Fruit fly (Drosophila melanogaster): ENCODE data around the gene CG12985.

Gene CG12985

dm6 chrX:17883418-17883817 is at the start of gene CG12985:
Gene CG12985, plus strand, starts transcription at chrX:17883718.
- TF ChIP-seq CG12605 (GFP tag; IDR thresholded peaks at IDR 0.05) (no peak), rn (GFP tag; IDR thresholded peaks at IDR 0.05) (no peak), CG4496 (GFP tag; IDR thresholded peaks at IDR 0.05) (no peak), EcR (GFP tag; optimal IDR thresholded peaks at IDR 0.05) (no peak), Pif1B (GFP tag; optimal IDR thresholded peaks at IDR 0.05) (no peak), CG34367 (tag; optimal IDR thresholded peaks at IDR 0.05) (no peak), CG32121 (GFP tag; IDR thresholded peaks at IDR 0.05) (no peak), CG10348 (GFP tag; IDR thresholded peaks at IDR 0.05) (no peak), CG15710 (tag; optimal IDR thresholded peaks at IDR 0.05) (no peak), Pif1A (GFP tag; optimal IDR thresholded peaks at IDR 0.05) (no peak), Ets98B (GFP tag; IDR thresholded peaks at IDR 0.05) (no peak), CG8159 (tag; optimal IDR thresholded peaks at IDR 0.05) (no peak), Snoo (tag; optimal IDR thresholded peaks at IDR 0.05) (no peak), CG17806 (tag; optimal IDR thresholded peaks at IDR 0.05) (no peak), CG9948 (tag; optimal IDR thresholded peaks at IDR 0.05) (no peak), D1 (tag; optimal IDR thresholded peaks at IDR 0.05) (no peak), CG13204 (GFP tag; optimal IDR thresholded peaks at IDR 0.05) (no peak), CG14655 (GFP tag; optimal IDR thresholded peaks at IDR 0.05) (no peak)

- 0 out of 2 replicates have a peak, but pooled peaks have one; percentile 7 for TF ChIP-seq CG12605 (GFP tag; IDR thresholded peaks at IDR 0.05)
- TF ChIP-seq Ets98B (GFP tag; IDR thresholded peaks at IDR 0.05), result peak; percentile 26; the same call in 1 of the 2 replicates
- no peak for TF ChIP-seq rn (GFP tag; IDR thresholded peaks at IDR 0.05)
- 0 out of 2 replicates have a peak, but pooled peaks have one; percentile 30 for TF ChIP-seq CG32121 (GFP tag; IDR thresholded peaks at IDR 0.05)
- no peak for TF ChIP-seq CG34367 (tag; optimal IDR thresholded peaks at IDR 0.05)
- TF ChIP-seq CG4496 (GFP tag; IDR thresholded peaks at IDR 0.05), result peak; percentile 49; the same call in 2 of the 3 replicates
- peak; percentile 66 for TF ChIP-seq EcR (GFP tag; optimal IDR thresholded peaks at IDR 0.05)
- 0 out of 3 replicates have a peak, but pooled peaks have one; percentile 24 for TF ChIP-seq fd96Ca (GFP tag; IDR thresholded peaks at IDR 0.05)
Observed at dm6 chrX:17833986-17834385, 49.5 kb upstream of the CG12985 start.

dm6 chrX:17834754-17835153 is 48.8 kb upstream of the CG12985 start:
- TF ChIP-seq EcR (GFP tag; optimal IDR thresholded peaks at IDR 0.05), result no peak
- no peak for TF ChIP-seq Pif1B (GFP tag; optimal IDR thresholded peaks at IDR 0.05)
- no peak for TF ChIP-seq CG13204 (GFP tag; optimal IDR thresholded peaks at IDR 0.05)
- TF ChIP-seq CG8301 (tag; optimal IDR thresholded peaks at IDR 0.05), result no peak
- TF ChIP-seq CG12605 (GFP tag; IDR thresholded peaks at IDR 0.05), result no peak
- no peak for TF ChIP-seq CG8159 (tag; optimal IDR thresholded peaks at IDR 0.05)
- no peak for TF ChIP-seq CG9948 (tag; optimal IDR thresholded peaks at IDR 0.05)
- TF ChIP-seq CG10348 (GFP tag; IDR thresholded peaks at IDR 0.05), result no peak
- no peak for TF ChIP-seq Snoo (tag; optimal IDR thresholded peaks at IDR 0.05)
- no peak for TF ChIP-seq fd96Ca (GFP tag; IDR thresholded peaks at IDR 0.05)
- no peak for TF ChIP-seq rn (GFP tag; IDR thresholded peaks at IDR 0.05)
- no peak for TF ChIP-seq CG15710 (tag; optimal IDR thresholded peaks at IDR 0.05)

dm6 chrX:17836420-17836932 is 47.0 kb upstream of the CG12985 start:
- TF ChIP-seq Ets98B (GFP tag; IDR thresholded peaks at IDR 0.05), result no peak
- peak; percentile 36 for TF ChIP-seq CG17806 (tag; optimal IDR thresholded peaks at IDR 0.05)
- TF ChIP-seq CG9948 (tag; optimal IDR thresholded peaks at IDR 0.05), result peak; percentile 16
- no peak for TF ChIP-seq CG4496 (GFP tag; IDR thresholded peaks at IDR 0.05)
- peak; percentile 13 for TF ChIP-seq CG34367 (tag; optimal IDR thresholded peaks at IDR 0.05)
- no peak for TF ChIP-seq Pif1A (GFP tag; optimal IDR thresholded peaks at IDR 0.05)
- TF ChIP-seq Snoo (tag; optimal IDR thresholded peaks at IDR 0.05), result no peak
- peak; percentile 46 for TF ChIP-seq CG8159 (tag; optimal IDR thresholded peaks at IDR 0.05)
- peak; percentile 42 for TF ChIP-seq CG15710 (tag; optimal IDR thresholded peaks at IDR 0.05)
- TF ChIP-seq EcR (GFP tag; optimal IDR thresholded peaks at IDR 0.05), result no peak
- no peak for TF ChIP-seq CG13204 (GFP tag; optimal IDR thresholded peaks at IDR 0.05)
- TF ChIP-seq D1 (tag; optimal IDR thresholded peaks at IDR 0.05), result no peak
- no peak for TF ChIP-seq CG10348 (GFP tag; IDR thresholded peaks at IDR 0.05)
- TF ChIP-seq CG8301 (tag; optimal IDR thresholded peaks at IDR 0.05), result peak; percentile 18
- no peak for TF ChIP-seq CG14655 (GFP tag; optimal IDR thresholded peaks at IDR 0.05)
- TF ChIP-seq rn (GFP tag; IDR thresholded peaks at IDR 0.05), result no peak
- no peak for TF ChIP-seq CG32121 (GFP tag; IDR thresholded peaks at IDR 0.05)
- no peak for TF ChIP-seq CG12605 (GFP tag; IDR thresholded peaks at IDR 0.05)
- TF ChIP-seq fd96Ca (GFP tag; IDR thresholded peaks at IDR 0.05), result no peak
- TF ChIP-seq Pif1B (GFP tag; optimal IDR thresholded peaks at IDR 0.05), result no peak
- TF ChIP-seq gl (tag; optimal IDR thresholded peaks at IDR 0.05), result peak; percentile 0

- TF ChIP-seq CG4496 (GFP tag; IDR thresholded peaks at IDR 0.05) (peak; percentile 40; the same call in 1 of the 3 replicates), CG14655 (GFP tag; optimal IDR thresholded peaks at IDR 0.05) (no peak)
Observed at dm6 chrX:17841923-17842322, 41.6 kb upstream of the CG12985 start, which contains the start of gene Taf9. Gene Taf9, plus strand, starts transcription at chrX:17842161.

- TF ChIP-seq CG8301 (tag; optimal IDR thresholded peaks at IDR 0.05) (peak; percentile 90), gl (tag; optimal IDR thresholded peaks at IDR 0.05) (peak; percentile 72), EcR (GFP tag; optimal IDR thresholded peaks at IDR 0.05) (peak; percentile 40), Snoo (tag; optimal IDR thresholded peaks at IDR 0.05) (peak; percentile 88), CG13204 (GFP tag; optimal IDR thresholded peaks at IDR 0.05) (no peak), fd96Ca (GFP tag; IDR thresholded peaks at IDR 0.05) (peak; percentile 93), CG14655 (GFP tag; optimal IDR thresholded peaks at IDR 0.05) (no peak), CG17806 (tag; optimal IDR thresholded peaks at IDR 0.05) (peak; percentile 91), rn (GFP tag; IDR thresholded peaks at IDR 0.05) (peak; percentile 94), Pif1B (GFP tag; optimal IDR thresholded peaks at IDR 0.05) (peak; percentile 85), Ets98B (GFP tag; IDR thresholded peaks at IDR 0.05) (peak; percentile 91), CG12605 (GFP tag; IDR thresholded peaks at IDR 0.05) (peak; percentile 94), Pif1A (GFP tag; optimal IDR thresholded peaks at IDR 0.05) (no peak), CG4496 (GFP tag; IDR thresholded peaks at IDR 0.05) (peak; percentile 97), D1 (tag; optimal IDR thresholded peaks at IDR 0.05) (no peak), CG15710 (tag; optimal IDR thresholded peaks at IDR 0.05) (peak; percentile 96), CG32121 (GFP tag; IDR thresholded peaks at IDR 0.05) (peak; percentile 95), CG8159 (tag; optimal IDR thresholded peaks at IDR 0.05) (peak; percentile 94), CG9948 (tag; optimal IDR thresholded peaks at IDR 0.05) (peak; percentile 86), CG34367 (tag; optimal IDR thresholded peaks at IDR 0.05) (peak; percentile 82), CG10348 (GFP tag; IDR thresholded peaks at IDR 0.05) (peak; percentile 87)
Observed at dm6 chrX:17844623-17845022, 38.9 kb upstream of the CG12985 start, which contains the start of the genes CG8142 and Ucp4A. Gene CG8142, minus strand, starts transcription at chrX:17844704. Gene Ucp4A, plus strand, starts transcription at chrX:17844949.

Measured in whole organism, pupa.